Worm (Caenorhabditis elegans) whole organism, early embryonic: ENCODE data around the gene Y42H9AR.4.

Experiments used
- B0310.2 ChIP-seq: sonication (generic microtip); optimal IDR thresholded peaks from 2 replicates; lab custom pipeline; 2016; ENCODE audit warnings: mild to moderate bottlenecking, missing genetic modification characterization, missing compliant biosample characterization
- F13C5.2 ChIP-seq: sonication (generic microtip); optimal IDR thresholded peaks from 2 replicates; lab custom pipeline; 2017; ENCODE audit warnings: mild to moderate bottlenecking, missing genetic modification characterization, inconsistent platforms, missing compliant biosample characterization
- aly-1 ChIP-seq: sonication (generic microtip); optimal IDR thresholded peaks from 2 replicates; lab custom pipeline; 2016; ENCODE audit warnings: missing genetic modification characterization, missing compliant biosample characterization
- ama-1 ChIP-seq: fragments of 150-350 bp; optimal IDR thresholded peaks from 2 replicates; lab custom pipeline; 2014
- ceh-13 ChIP-seq: fragments of 200-800 bp; sonication (Bioruptor generic); optimal IDR thresholded peaks from 2 replicates; lab custom pipeline; 2018; ENCODE audit warnings: mild to moderate bottlenecking, missing genetic modification characterization, missing compliant biosample characterization
- ceh-36 ChIP-seq: sonication (generic microtip); optimal IDR thresholded peaks from 2 replicates; lab custom pipeline; 2016; ENCODE audit warnings: missing genetic modification characterization, inconsistent platforms, missing compliant biosample characterization
- ets-7 ChIP-seq: sonication (generic microtip); optimal IDR thresholded peaks from 2 replicates; lab custom pipeline; 2016; ENCODE audit warnings: missing genotype, missing genetic modification characterization, missing compliant biosample characterization
- flt-1 ChIP-seq: fragments of 200-800 bp; sonication (Bioruptor generic); IDR thresholded peaks from 2 replicates; pipeline ENCODE4 v1.3.6; 2022; ENCODE audit warnings: missing genetic modification characterization, missing compliant biosample characterization
- hmbx-1 ChIP-seq: sonication (generic microtip); optimal IDR thresholded peaks from 2 replicates; lab custom pipeline; 2016; ENCODE audit warnings: mild to moderate bottlenecking, missing genetic modification characterization, missing compliant biosample characterization
- hmg-4 ChIP-seq: fragments of 200-800 bp; sonication (Bioruptor generic); optimal IDR thresholded peaks from 2 replicates; lab custom pipeline; 2018; ENCODE audit warnings: mild to moderate bottlenecking, missing genetic modification characterization, missing compliant biosample characterization
- hnd-1 ChIP-seq: sonication (generic microtip); optimal IDR thresholded peaks from 2 replicates; lab custom pipeline; 2016; ENCODE audit warnings: missing genetic modification characterization, missing compliant biosample characterization
- pes-1 ChIP-seq: fragments of 200-800 bp; sonication (Bioruptor generic); IDR thresholded peaks from 2 replicates; pipeline ENCODE4 v1.3.6; 2022; ENCODE audit warnings: missing genetic modification reagents, missing genetic modification characterization, missing compliant biosample characterization
- scrt-1 ChIP-seq: fragments of 200-800 bp; sonication (Bioruptor generic); IDR thresholded peaks from 2 replicates; pipeline ENCODE4 v1.3.6; 2022; ENCODE audit warnings: missing genetic modification characterization, missing compliant biosample characterization
- sea-1 ChIP-seq: fragments of 200-800 bp; sonication (Bioruptor generic); conservative IDR thresholded peaks from 2 replicates; pipeline ENCODE4 v1.3.6; 2022; ENCODE audit warnings: missing genetic modification characterization, missing compliant biosample characterization
- tbx-11 ChIP-seq: fragments of 200-800 bp; sonication (Bioruptor generic); IDR thresholded peaks from 2 replicates; pipeline ENCODE4 v1.3.6; 2022; ENCODE audit warnings: missing genetic modification characterization, missing compliant biosample characterization
- tbx-37 ChIP-seq: fragments of 200-800 bp; sonication (Bioruptor generic); conservative IDR thresholded peaks from 2 replicates; pipeline ENCODE4 v1.3.6; 2022; ENCODE audit warnings: missing genetic modification reagents, missing genetic modification characterization, missing compliant biosample characterization
- tra-4 ChIP-seq: sonication (generic microtip); optimal IDR thresholded peaks from 2 replicates; lab custom pipeline; 2017; ENCODE audit warnings: missing genetic modification characterization, missing compliant biosample characterization

Gene Y42H9AR.4

DNA sequence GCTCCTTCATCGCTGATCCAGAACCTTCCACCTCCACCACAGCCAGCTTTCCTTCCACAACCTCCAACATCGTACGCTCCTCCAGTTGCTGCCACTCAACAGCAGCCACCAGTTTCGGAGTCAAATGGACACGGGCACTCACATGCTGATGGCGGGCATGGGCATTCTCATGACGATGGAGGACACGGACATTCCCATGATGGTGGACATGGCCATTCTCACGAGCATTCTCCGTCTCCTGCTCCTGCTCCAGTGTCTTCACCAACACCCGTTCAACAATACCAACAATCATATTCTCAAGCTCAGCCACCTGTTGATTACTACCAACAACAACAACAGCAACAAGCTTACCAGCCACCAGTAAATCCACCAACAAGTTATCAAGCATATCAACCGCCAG, 2.5 kb upstream of the Y42H9AR.4 start:
- no peak for TF ChIP-seq hmg-4
- no peak for TF ChIP-seq tbx-11 (GFP tag; lab: Robert Waterston, UW)
- TF ChIP-seq tra-4 (tag; lab: Kevin White, UChicago) = no peak
- TF ChIP-seq ets-7 (tag; lab: Kevin White, UChicago) = no peak
- no peak for TF ChIP-seq ama-1
- TF ChIP-seq flt-1 (GFP tag; lab: Robert Waterston, UW) = no peak

DNA sequence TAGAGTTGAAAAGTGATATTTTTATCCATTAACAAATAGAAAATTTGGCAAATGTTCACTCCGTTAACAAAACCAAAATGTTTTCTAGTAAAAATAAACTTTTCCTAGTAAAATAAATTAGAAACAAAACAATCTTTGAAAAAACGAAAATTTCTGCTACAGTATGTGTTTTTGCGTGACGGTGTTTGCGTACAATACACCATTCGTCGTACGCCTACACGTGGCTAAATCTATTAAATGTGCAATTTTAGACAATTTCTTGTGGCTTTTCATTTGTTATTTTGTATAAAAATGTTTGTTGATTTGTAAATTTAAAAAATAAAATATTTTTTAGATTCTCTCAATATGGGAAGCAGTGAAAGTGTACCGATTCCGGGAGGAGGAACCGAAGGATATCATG, 1.1 kb upstream of the Y42H9AR.4 start, which contains the start of gene Y42H9AR.1:
Gene Y42H9AR.1, plus strand, starts transcription at position 233 of the 400 bp plus-strand sequence.
- TF ChIP-seq hmbx-1 (tag; lab: Kevin White, UChicago) = no peak
- TF ChIP-seq tbx-11 (GFP tag; lab: Robert Waterston, UW) = no peak
- no peak for TF ChIP-seq pes-1 (GFP tag; lab: Robert Waterston, UW)
- no peak for TF ChIP-seq aly-1 (tag; lab: Kevin White, UChicago)
- peak; percentile 3 for TF ChIP-seq F13C5.2 (tag; lab: Kevin White, UChicago)
- no peak for TF ChIP-seq ets-7 (tag; lab: Kevin White, UChicago)
- no peak for TF ChIP-seq tbx-37
- TF ChIP-seq flt-1 (GFP tag; lab: Robert Waterston, UW) = no peak

DNA sequence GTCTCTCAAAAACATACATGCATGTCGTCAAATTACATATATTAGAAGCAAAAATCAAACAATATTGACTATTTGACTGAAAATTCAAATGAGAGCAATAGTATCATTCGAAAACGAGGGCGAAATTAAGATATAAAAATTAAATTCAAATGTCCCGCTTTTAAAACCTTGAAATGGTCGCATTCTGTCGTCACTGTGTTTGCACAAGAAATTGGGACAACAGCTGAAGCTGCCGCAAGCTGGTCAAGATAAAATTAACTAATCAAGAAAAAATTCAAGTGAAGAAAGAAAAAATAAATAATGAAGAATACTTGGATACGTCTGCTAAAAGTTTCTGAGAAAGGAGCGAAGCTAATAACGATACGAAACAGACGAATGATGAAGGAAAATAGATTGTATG, 628 bp upstream of the Y42H9AR.4 start:
- TF ChIP-seq scrt-1 (GFP tag; lab: Robert Waterston, UW) = no peak
- no peak for TF ChIP-seq flt-1 (GFP tag; lab: Robert Waterston, UW)
- no peak for TF ChIP-seq ceh-13 (GFP tag; lab: Kevin White, UChicago)
- TF ChIP-seq ets-7 (tag; lab: Kevin White, UChicago) = no peak
- TF ChIP-seq ama-1 = no peak
- no peak for TF ChIP-seq pes-1 (GFP tag; lab: Robert Waterston, UW)
- no peak for TF ChIP-seq hmbx-1 (tag; lab: Kevin White, UChicago)
- no peak for TF ChIP-seq ceh-36
- TF ChIP-seq tra-4 (tag; lab: Kevin White, UChicago) = no peak
- no peak for TF ChIP-seq tbx-37
- no peak for TF ChIP-seq tbx-11 (GFP tag; lab: Robert Waterston, UW)
- TF ChIP-seq hmg-4 = no peak
- no peak for TF ChIP-seq sea-1
- TF ChIP-seq hnd-1 = no peak
- TF ChIP-seq aly-1 (tag; lab: Kevin White, UChicago) = no peak
- no peak for TF ChIP-seq F13C5.2 (tag; lab: Kevin White, UChicago)
- no peak for TF ChIP-seq B0310.2 (tag; lab: Kevin White, UChicago)

DNA sequence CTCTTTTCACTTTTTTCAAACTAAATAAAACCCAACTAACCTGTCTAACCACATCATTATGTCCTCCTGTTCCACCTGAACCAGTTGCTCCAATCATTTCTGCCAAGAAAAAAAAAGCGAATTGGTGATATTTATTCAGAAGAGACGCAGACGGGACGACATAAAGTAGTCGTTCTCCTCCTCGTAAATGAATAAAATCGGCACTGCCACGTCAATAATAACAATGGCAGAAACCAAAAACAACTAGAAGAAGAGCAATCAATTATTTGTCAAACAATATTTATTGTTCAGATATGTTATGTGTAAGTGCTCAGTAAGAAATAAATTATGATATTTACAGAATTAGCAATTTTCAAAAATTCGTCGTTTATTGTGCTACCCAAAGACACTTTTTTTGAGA, 4.5 kb downstream of the Y42H9AR.4 start, which contains the start of gene rabs-5:
Gene rabs-5, minus strand, starts transcription at position 101 of the 400 bp plus-strand sequence.
- TF ChIP-seq pes-1 (GFP tag; lab: Robert Waterston, UW) = no peak
- no peak for TF ChIP-seq B0310.2 (tag; lab: Kevin White, UChicago)
- TF ChIP-seq ama-1 = no peak

DNA sequence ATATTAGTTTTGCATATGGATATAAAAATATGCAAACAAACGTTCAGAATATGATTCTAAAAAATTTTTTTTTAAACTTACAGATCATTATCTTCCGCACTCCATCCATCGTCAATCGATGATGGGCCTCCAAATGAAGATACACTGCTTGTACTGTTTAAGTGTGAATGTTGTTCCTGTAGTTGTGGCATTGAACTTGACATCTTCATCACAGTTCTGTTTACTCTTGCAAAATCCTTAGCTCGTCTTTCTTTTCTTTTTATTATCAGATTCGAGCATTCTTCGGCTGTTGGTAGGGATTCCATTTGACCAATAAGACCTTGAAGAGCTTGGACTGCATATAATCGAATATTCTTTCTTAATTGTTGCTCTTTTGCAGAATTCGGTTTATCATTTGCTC, 6.9 kb downstream of the Y42H9AR.4 start:
- TF ChIP-seq hmg-4 (no peak), aly-1 (tag; lab: Kevin White, UChicago) (no peak), tra-4 (tag; lab: Kevin White, UChicago) (no peak), pes-1 (GFP tag; lab: Robert Waterston, UW) (no peak), B0310.2 (tag; lab: Kevin White, UChicago) (no peak), sea-1 (no peak), scrt-1 (GFP tag; lab: Robert Waterston, UW) (no peak), ceh-36 (no peak), flt-1 (GFP tag; lab: Robert Waterston, UW) (no peak), tbx-37 (no peak), hnd-1 (no peak), ets-7 (tag; lab: Kevin White, UChicago) (no peak), F13C5.2 (tag; lab: Kevin White, UChicago) (no peak), hmbx-1 (tag; lab: Kevin White, UChicago) (no peak), tbx-11 (GFP tag; lab: Robert Waterston, UW) (no peak)

DNA sequence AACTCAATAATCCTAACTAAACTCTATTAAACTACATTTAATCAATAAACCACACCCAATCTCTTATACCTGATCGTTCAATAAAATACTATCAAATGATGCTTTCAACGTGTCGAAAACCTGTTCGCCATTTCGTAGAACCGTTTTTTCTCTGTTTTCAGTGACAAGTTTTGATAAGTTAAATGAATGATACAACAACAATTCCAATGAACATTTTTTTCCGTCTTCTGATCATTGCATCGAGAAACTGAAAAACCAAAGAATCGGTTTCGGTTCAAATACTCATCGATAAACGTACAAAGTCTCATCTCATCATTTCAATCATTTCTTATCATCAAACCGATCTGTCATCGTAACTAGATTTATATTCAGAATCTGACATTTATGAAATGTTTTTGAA, 8.8 kb downstream of the Y42H9AR.4 start:
- no peak for TF ChIP-seq B0310.2 (tag; lab: Kevin White, UChicago)
- TF ChIP-seq aly-1 (tag; lab: Kevin White, UChicago) = no peak
- TF ChIP-seq F13C5.2 (tag; lab: Kevin White, UChicago) = no peak
- no peak for TF ChIP-seq flt-1 (GFP tag; lab: Robert Waterston, UW)
- no peak for TF ChIP-seq ceh-13 (GFP tag; lab: Kevin White, UChicago)
- no peak for TF ChIP-seq scrt-1 (GFP tag; lab: Robert Waterston, UW)
- no peak for TF ChIP-seq hnd-1
- no peak for TF ChIP-seq hmg-4
- no peak for TF ChIP-seq tbx-37
- TF ChIP-seq tra-4 (tag; lab: Kevin White, UChicago) = no peak
- no peak for TF ChIP-seq ama-1
- TF ChIP-seq ets-7 (tag; lab: Kevin White, UChicago) = no peak
- TF ChIP-seq tbx-11 (GFP tag; lab: Robert Waterston, UW) = no peak
- no peak for TF ChIP-seq hmbx-1 (tag; lab: Kevin White, UChicago)
- no peak for TF ChIP-seq ceh-36
- TF ChIP-seq sea-1 = no peak
- no peak for TF ChIP-seq pes-1 (GFP tag; lab: Robert Waterston, UW)

DNA sequence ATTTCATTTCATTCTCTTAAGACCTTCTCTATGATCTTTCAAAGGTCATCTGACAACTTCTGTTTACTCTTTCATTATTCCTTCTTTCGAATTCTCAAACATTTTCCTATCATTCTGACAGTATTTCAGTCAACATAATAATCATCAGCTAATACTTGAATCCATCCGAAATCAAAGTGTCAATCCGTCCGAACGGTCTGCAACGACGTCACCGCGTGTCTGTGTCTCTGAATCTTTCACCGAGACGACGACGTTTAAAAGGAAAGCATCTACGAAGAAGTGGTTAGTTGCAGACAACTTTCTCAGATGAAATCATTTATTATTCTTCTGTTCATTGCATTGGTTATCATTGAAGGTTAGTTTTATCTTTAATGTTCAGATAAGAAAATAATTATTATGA, 9.8 kb downstream of the Y42H9AR.4 start, which contains the start of gene Y42H9AR.5:
Gene Y42H9AR.5, plus strand, starts transcription at position 301 of the 400 bp plus-strand sequence.
- TF ChIP-seq ama-1 = no peak

DNA sequence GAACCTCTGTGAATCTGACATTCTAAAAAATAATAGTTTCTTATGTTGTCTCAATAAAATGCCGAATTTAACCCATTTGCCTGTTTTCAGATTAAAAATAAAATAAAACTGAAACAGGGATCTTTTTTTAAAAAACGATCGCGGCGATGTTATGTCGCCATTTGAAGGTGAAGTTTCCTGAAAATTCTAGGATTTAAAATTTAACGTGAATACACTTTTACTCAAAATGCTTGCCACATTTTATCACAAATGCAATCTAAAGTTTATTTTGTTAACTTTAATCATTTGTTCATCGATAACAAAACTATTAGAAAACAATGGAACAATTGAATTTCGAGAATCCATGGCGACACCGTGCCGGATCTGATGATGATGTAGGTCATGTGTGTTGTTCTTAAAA, 12.4 kb downstream of the Y42H9AR.4 start, which contains the start of gene Y42H9AR.2:
Gene Y42H9AR.2, plus strand, starts transcription at position 301 of the 400 bp plus-strand sequence.
- TF ChIP-seq tbx-37 = no peak
- no peak for TF ChIP-seq aly-1 (tag; lab: Kevin White, UChicago)
- TF ChIP-seq tbx-11 (GFP tag; lab: Robert Waterston, UW) = no peak
- TF ChIP-seq flt-1 (GFP tag; lab: Robert Waterston, UW) = no peak
- TF ChIP-seq ceh-13 (GFP tag; lab: Kevin White, UChicago) = no peak
- TF ChIP-seq scrt-1 (GFP tag; lab: Robert Waterston, UW) = no peak
- TF ChIP-seq F13C5.2 (tag; lab: Kevin White, UChicago) = no peak
- no peak for TF ChIP-seq ceh-36
- no peak for TF ChIP-seq hmbx-1 (tag; lab: Kevin White, UChicago)
- no peak for TF ChIP-seq hnd-1
- no peak for TF ChIP-seq sea-1
- TF ChIP-seq tra-4 (tag; lab: Kevin White, UChicago) = no peak
- no peak for TF ChIP-seq ets-7 (tag; lab: Kevin White, UChicago)
- TF ChIP-seq hmg-4 = no peak
- no peak for TF ChIP-seq pes-1 (GFP tag; lab: Robert Waterston, UW)
- TF ChIP-seq ama-1 = no peak
- no peak for TF ChIP-seq B0310.2 (tag; lab: Kevin White, UChicago)
